Fruit fly (Drosophila melanogaster): ENCODE data around the gene CG7668.

Gene CG7668

DNA sequence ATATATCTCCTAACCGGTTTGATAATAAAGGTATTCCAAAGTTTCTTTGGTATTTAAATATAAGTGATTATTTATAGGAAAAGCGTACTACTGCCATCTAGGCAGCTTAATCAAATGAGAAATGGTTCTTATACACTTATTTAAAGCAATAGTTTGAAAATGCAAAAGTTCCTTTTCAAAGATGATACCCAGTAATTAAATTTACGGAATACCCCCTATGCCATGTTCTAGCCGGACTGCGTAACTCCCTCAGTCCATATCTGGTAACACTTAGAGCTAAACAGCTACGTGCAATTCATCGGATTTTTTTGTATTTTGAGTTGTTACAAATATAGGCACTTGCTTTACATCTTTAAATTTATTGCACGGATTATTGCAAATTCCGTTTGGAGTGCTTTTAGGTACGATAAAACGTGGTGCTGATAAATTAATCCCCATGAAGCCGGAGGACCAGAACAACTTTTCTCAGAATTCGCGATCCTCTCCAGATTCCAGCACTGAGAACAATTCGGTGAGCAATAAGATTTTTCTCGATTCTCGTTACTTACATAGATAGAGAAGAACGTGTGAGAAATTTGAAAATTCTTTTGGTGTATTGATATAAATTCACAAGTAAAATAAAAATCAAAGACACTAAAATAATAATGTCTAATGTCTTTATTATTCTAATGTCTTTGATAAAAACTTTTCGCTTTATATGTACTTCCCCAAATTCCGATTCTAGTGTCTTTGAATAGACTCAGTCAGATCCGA lies at the start of gene CG7668 (continued):
- TF ChIP-seq CG7556 (GFP tag; optimal IDR thresholded peaks at IDR 0.05), result peak; percentile 84
- peak; percentile 92; the same call in 1 of the 2 replicates for TF ChIP-seq sob (GFP tag; IDR thresholded peaks at IDR 0.05)
- peak; percentile 77 for TF ChIP-seq danr (GFP tag; IDR thresholded peaks at IDR 0.05)
- TF ChIP-seq tap (tag; optimal IDR thresholded peaks at IDR 0.05), result peak; percentile 91
- peak; percentile 93 for TF ChIP-seq Sox102F (GFP tag; optimal IDR thresholded peaks at IDR 0.05)
- no peak for TF ChIP-seq Dip2 (GFP tag; IDR thresholded peaks at IDR 0.05)
- TF ChIP-seq CG30020 (tag; optimal IDR thresholded peaks at IDR 0.05), result peak; percentile 87
- TF ChIP-seq CG7271 (tag; optimal IDR thresholded peaks at IDR 0.05), result peak; percentile 85
- peak; percentile 92 for TF ChIP-seq CG15269 (tag; optimal IDR thresholded peaks at IDR 0.05)
- TF ChIP-seq emc (GFP tag; optimal IDR thresholded peaks at IDR 0.05), result peak; percentile 68
- peak; percentile 50 for TF ChIP-seq pros (GFP tag; optimal IDR thresholded peaks at IDR 0.05)
- peak; percentile 89 for TF ChIP-seq stc (GFP tag; IDR thresholded peaks at IDR 0.05)
- TF ChIP-seq fru (optimal IDR thresholded peaks at IDR 0.05), result no peak
- peak; percentile 68 for TF ChIP-seq btn (GFP tag; optimal IDR thresholded peaks at IDR 0.05)
- TF ChIP-seq Hmr (GFP tag; optimal IDR thresholded peaks at IDR 0.05), result peak; percentile 94
- peak; percentile 83 for TF ChIP-seq CG12071 (GFP tag; optimal IDR thresholded peaks at IDR 0.05)
- TF ChIP-seq Oaz (GFP tag; IDR thresholded peaks at IDR 0.05), result peak; percentile 84; the same call in 1 of the 2 replicates
- TF ChIP-seq hb (GFP tag; IDR thresholded peaks at IDR 0.05; ENCODE audit: partially characterized antibody), result no peak
- TF ChIP-seq ken (GFP tag; IDR thresholded peaks at IDR 0.05), result peak; percentile 91; the same call in 2 of the 3 replicates
- peak; percentile 77; the same call in 1 of the 2 replicates for TF ChIP-seq CG11247 (GFP tag; IDR thresholded peaks at IDR 0.05)
- peak; percentile 8 for TF ChIP-seq Neu2 (GFP tag; optimal IDR thresholded peaks at IDR 0.05; ENCODE audit: borderline replicate concordance)
- peak in 1 of 2 experiments; percentile 87 for TF ChIP-seq Eip74EF (GFP tag; optimal IDR thresholded peaks at IDR 0.05)
- TF ChIP-seq maf-S (GFP tag; optimal IDR thresholded peaks at IDR 0.05), result peak; percentile 72
- TF ChIP-seq zfh1 (GFP tag; IDR thresholded peaks at IDR 0.05), result peak; percentile 94
- TF ChIP-seq bowl (GFP tag; IDR thresholded peaks at IDR 0.05), result peak; percentile 86
- peak; percentile 55 for TF ChIP-seq psq (GFP tag; optimal IDR thresholded peaks at IDR 0.05)
- TF ChIP-seq tx (GFP tag; optimal IDR thresholded peaks at IDR 0.05), result peak; percentile 86
- peak; percentile 74 for TF ChIP-seq CG11723 (GFP tag; optimal IDR thresholded peaks at IDR 0.05)
- TF ChIP-seq Elba2 (GFP tag; optimal IDR thresholded peaks at IDR 0.05), result peak; percentile 83
- peak; percentile 34 for TF ChIP-seq TFAM (GFP tag; optimal IDR thresholded peaks at IDR 0.05)
- TF ChIP-seq br (optimal IDR thresholded peaks at IDR 0.05), result no peak
- TF ChIP-seq chinmo (GFP tag; IDR thresholded peaks at IDR 0.05; ENCODE audit: partially characterized antibody), result no peak
- TF ChIP-seq dimm (GFP tag; IDR thresholded peaks at IDR 0.05), result no peak
- TF ChIP-seq Antp (GFP tag; optimal IDR thresholded peaks at IDR 0.05), result peak; percentile 82
- TF ChIP-seq nerfin-2 (GFP tag; IDR thresholded peaks at IDR 0.05; ENCODE audit: partially characterized antibody), result peak; percentile 44; the same call in 1 of the 2 replicates
- TF ChIP-seq Side (GFP tag; optimal IDR thresholded peaks at IDR 0.05), result peak; percentile 84
- peak; percentile 60 for TF ChIP-seq CG6683 (GFP tag; optimal IDR thresholded peaks at IDR 0.05)
- TF ChIP-seq CG3838 (GFP tag; optimal IDR thresholded peaks at IDR 0.05), result peak; percentile 41
- TF ChIP-seq crp (GFP tag; optimal IDR thresholded peaks at IDR 0.05), result peak; percentile 5 to 51
- no peak; the same call in 1 of the 2 replicates for TF ChIP-seq al (GFP tag; IDR thresholded peaks at IDR 0.05)
- no peak for TF ChIP-seq Hr39 (optimal IDR thresholded peaks at IDR 0.05)
- peak in 1 of 3 experiments; percentile 88 for TF ChIP-seq lola (GFP tag; optimal IDR thresholded peaks at IDR 0.05)
- TF ChIP-seq CG14441 (GFP tag; IDR thresholded peaks at IDR 0.05), result peak; percentile 91
- TF ChIP-seq yki (optimal IDR thresholded peaks at IDR 0.05), result no peak
- peak; percentile 79 for TF ChIP-seq Atf-2 (GFP tag; optimal IDR thresholded peaks at IDR 0.05)
- TF ChIP-seq CG12104 (GFP tag; optimal IDR thresholded peaks at IDR 0.05), result peak; percentile 78
- peak; percentile 79 for TF ChIP-seq Dip3 (GFP tag; optimal IDR thresholded peaks at IDR 0.05)
- TF ChIP-seq CG12155 (GFP tag; optimal IDR thresholded peaks at IDR 0.05), result peak; percentile 85
- no peak for TF ChIP-seq Tbp (GFP tag; optimal IDR thresholded peaks at IDR 0.05)
- TF ChIP-seq CG7372 (GFP tag; IDR thresholded peaks at IDR 0.05), result peak; percentile 86
